Fruit fly (Drosophila melanogaster): ENCODE results near the gene Cpr64Ad.
A peak's percentile ranks its signal among the peaks of the same experiment; 100 is the strongest.

Gene Cpr64Ad

DNA sequence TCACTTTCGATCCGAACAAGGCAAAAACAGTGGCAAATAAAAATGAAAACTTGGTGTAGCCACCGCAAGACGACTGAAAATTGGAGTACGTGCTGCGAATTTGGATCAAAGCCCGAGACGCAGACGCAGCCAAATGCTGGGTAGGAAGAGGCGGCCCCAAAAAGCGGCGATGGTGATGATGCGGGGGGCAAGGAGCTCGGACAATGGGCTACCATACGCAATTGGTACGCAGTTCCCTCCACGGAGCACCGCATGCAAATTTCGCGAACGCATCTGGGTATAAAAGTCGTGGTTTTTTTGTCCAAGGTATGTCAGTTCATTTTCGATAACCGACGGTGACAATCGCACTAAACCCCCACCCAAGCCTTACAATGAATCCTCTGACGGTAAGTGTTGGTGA lies at the start of gene Cpr64Ad:
TSS of gene Cpr64Ad (plus strand) at position 301 of the 400 bp plus-strand sequence.
- no peak for TF ChIP-seq kay (GFP tag; ENCODE audit: borderline replicate concordance)
- TF ChIP-seq Mnt (GFP tag; optimal IDR thresholded peaks at IDR 0.05) = no peak
- TF ChIP-seq Crg-1 (GFP tag; optimal IDR thresholded peaks at IDR 0.05) = no peak
- TF ChIP-seq pad (GFP tag; optimal IDR thresholded peaks at IDR 0.05) = no peak
- TF ChIP-seq ovo (GFP tag; optimal IDR thresholded peaks at IDR 0.05) = no peak
- no peak for TF ChIP-seq Hr96 (GFP tag; optimal IDR thresholded peaks at IDR 0.05)
- no peak for TF ChIP-seq tj (GFP tag; optimal IDR thresholded peaks at IDR 0.05)
- TF ChIP-seq CG14711 (tag; optimal IDR thresholded peaks at IDR 0.05) = no peak
- TF ChIP-seq CG7045 (GFP tag; optimal IDR thresholded peaks at IDR 0.05) = no peak
- no peak for TF ChIP-seq CG12768 (GFP tag; optimal IDR thresholded peaks at IDR 0.05)
- TF ChIP-seq bab1 (GFP tag; optimal IDR thresholded peaks at IDR 0.05) = no peak
- TF ChIP-seq CG7101 (tag; optimal IDR thresholded peaks at IDR 0.05) = no peak

- TF ChIP-seq CG12768 (GFP tag; optimal IDR thresholded peaks at IDR 0.05) (no peak), Crg-1 (GFP tag; optimal IDR thresholded peaks at IDR 0.05) (no peak), cnc (optimal IDR thresholded peaks at IDR 0.05) (no peak), tj (GFP tag; optimal IDR thresholded peaks at IDR 0.05) (no peak), cic (GFP tag; optimal IDR thresholded peaks at IDR 0.05) (no peak), Mnt (GFP tag; optimal IDR thresholded peaks at IDR 0.05) (no peak), Clk (GFP tag; optimal IDR thresholded peaks at IDR 0.05) (no peak), CG33017 (tag; optimal IDR thresholded peaks at IDR 0.05) (no peak), toe (GFP tag; optimal IDR thresholded peaks at IDR 0.05) (no peak), CG1620 (GFP tag; optimal IDR thresholded peaks at IDR 0.05) (no peak), bab1 (GFP tag; optimal IDR thresholded peaks at IDR 0.05) (no peak), CG14711 (tag; optimal IDR thresholded peaks at IDR 0.05) (no peak), CG11617 (GFP tag; optimal IDR thresholded peaks at IDR 0.05) (no peak), Hr96 (GFP tag; optimal IDR thresholded peaks at IDR 0.05) (no peak), ovo (GFP tag; optimal IDR thresholded peaks at IDR 0.05) (no peak), pad (GFP tag; optimal IDR thresholded peaks at IDR 0.05) (no peak), CG7101 (tag; optimal IDR thresholded peaks at IDR 0.05) (no peak), CG7045 (GFP tag; optimal IDR thresholded peaks at IDR 0.05) (no peak), kay (GFP tag; ENCODE audit: borderline replicate concordance) (no peak)
Observed at dm6 chr3L:4167353-4167842, 47.8 kb upstream of the Cpr64Ad start, which contains the start of gene mas. TSS of gene mas (minus strand) at chr3L:4167464.

DNA sequence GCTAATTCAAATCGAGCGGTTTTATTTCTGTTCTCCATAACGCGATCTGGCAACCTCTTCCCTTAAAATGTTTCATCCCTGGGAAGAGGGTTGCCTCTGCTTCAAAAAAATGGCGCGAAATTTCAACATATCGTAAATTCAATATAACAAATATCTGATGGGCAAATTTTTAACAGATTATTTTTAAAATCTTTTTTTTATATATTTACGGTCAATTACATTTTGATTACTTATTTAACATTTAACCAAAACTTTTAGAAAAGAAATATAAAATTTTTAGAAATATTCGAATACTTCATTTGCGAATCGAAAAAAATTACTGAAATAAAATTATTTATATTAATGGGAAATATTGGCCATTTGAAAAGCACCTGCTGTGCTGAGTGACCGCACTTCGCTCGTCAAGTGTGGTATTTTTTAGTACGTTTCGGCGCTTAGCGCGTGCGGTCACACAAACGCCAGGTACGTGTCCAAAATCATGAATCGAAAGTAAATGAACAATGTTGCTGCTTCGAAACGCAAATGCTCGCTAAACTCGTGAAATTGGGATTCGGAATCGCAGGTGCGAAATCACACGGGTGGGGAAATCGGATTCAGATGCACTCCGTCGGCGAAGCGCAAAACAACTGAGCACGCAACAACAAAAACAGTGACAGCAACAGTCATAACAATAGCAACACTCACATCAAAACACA lies 45.1 kb upstream of the Cpr64Ad start, which contains the start of gene Ero1L:
TSS of gene Ero1L (plus strand) at position 448 of the 695 bp plus-strand sequence.
- no peak for TF ChIP-seq cnc (optimal IDR thresholded peaks at IDR 0.05)
- peak; percentile 8 for TF ChIP-seq pad (GFP tag; optimal IDR thresholded peaks at IDR 0.05)
- TF ChIP-seq ovo (GFP tag; optimal IDR thresholded peaks at IDR 0.05) = no peak
- peak; percentile 52 for TF ChIP-seq bab1 (GFP tag; optimal IDR thresholded peaks at IDR 0.05)
- TF ChIP-seq Clk (GFP tag; optimal IDR thresholded peaks at IDR 0.05) = no peak
- TF ChIP-seq kay (GFP tag; ENCODE audit: borderline replicate concordance) = peak; percentile 93
- TF ChIP-seq CG1620 (GFP tag; optimal IDR thresholded peaks at IDR 0.05) = no peak
- TF ChIP-seq cic (GFP tag; optimal IDR thresholded peaks at IDR 0.05) = peak; percentile 38
- peak; percentile 11 for TF ChIP-seq CG7101 (tag; optimal IDR thresholded peaks at IDR 0.05)
- peak; percentile 16 for TF ChIP-seq Hr96 (GFP tag; optimal IDR thresholded peaks at IDR 0.05)
- TF ChIP-seq CG33017 (tag; optimal IDR thresholded peaks at IDR 0.05) = peak; percentile 19
- no peak for TF ChIP-seq tj (GFP tag; optimal IDR thresholded peaks at IDR 0.05)
- peak; percentile 60 for TF ChIP-seq Mnt (GFP tag; optimal IDR thresholded peaks at IDR 0.05)
- TF ChIP-seq Crg-1 (GFP tag; optimal IDR thresholded peaks at IDR 0.05) = no peak
- no peak for TF ChIP-seq CG11617 (GFP tag; optimal IDR thresholded peaks at IDR 0.05)
- TF ChIP-seq CG5204 (GFP tag; optimal IDR thresholded peaks at IDR 0.05) = peak; percentile 17
- TF ChIP-seq CG12768 (GFP tag; optimal IDR thresholded peaks at IDR 0.05) = no peak
- TF ChIP-seq toe (GFP tag; optimal IDR thresholded peaks at IDR 0.05) = peak; percentile 48
- peak; percentile 99 for TF ChIP-seq CG14711 (tag; optimal IDR thresholded peaks at IDR 0.05)
- peak; percentile 41 for TF ChIP-seq CG7045 (GFP tag; optimal IDR thresholded peaks at IDR 0.05)

DNA sequence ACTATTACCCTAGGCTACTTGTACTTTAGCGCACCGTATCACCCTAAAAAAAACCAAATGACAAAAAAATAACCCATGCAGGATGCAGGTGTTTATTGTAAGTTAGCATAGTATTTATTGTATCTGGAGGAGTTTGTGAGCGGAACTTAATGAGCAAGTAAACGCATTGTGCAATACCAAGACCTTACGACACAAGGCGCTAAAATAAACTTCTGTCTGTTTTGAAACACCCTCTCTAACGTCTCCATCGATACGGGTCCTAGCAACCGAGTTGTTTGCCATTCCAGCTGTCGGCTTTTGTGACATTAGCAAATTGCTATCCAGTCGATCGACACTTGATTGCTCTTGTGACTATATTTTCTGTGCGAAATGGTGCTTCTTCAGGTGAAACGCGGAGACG lies 41.6 kb upstream of the Cpr64Ad start, which contains the start of gene CG18675:
TSS of gene CG18675 (plus strand) at position 301 of the 400 bp plus-strand sequence.
- no peak for TF ChIP-seq CG12768 (GFP tag; optimal IDR thresholded peaks at IDR 0.05)
- TF ChIP-seq CG7045 (GFP tag; optimal IDR thresholded peaks at IDR 0.05) = no peak
- no peak for TF ChIP-seq ovo (GFP tag; optimal IDR thresholded peaks at IDR 0.05)
- no peak for TF ChIP-seq cnc (optimal IDR thresholded peaks at IDR 0.05)
- no peak for TF ChIP-seq pad (GFP tag; optimal IDR thresholded peaks at IDR 0.05)
- no peak for TF ChIP-seq CG33017 (tag; optimal IDR thresholded peaks at IDR 0.05)
- no peak for TF ChIP-seq Hr96 (GFP tag; optimal IDR thresholded peaks at IDR 0.05)
- no peak for TF ChIP-seq CG7101 (tag; optimal IDR thresholded peaks at IDR 0.05)
- TF ChIP-seq Crg-1 (GFP tag; optimal IDR thresholded peaks at IDR 0.05) = no peak
- no peak for TF ChIP-seq CG14711 (tag; optimal IDR thresholded peaks at IDR 0.05)
- no peak for TF ChIP-seq CG5204 (GFP tag; optimal IDR thresholded peaks at IDR 0.05)
- TF ChIP-seq Mnt (GFP tag; optimal IDR thresholded peaks at IDR 0.05) = no peak
- no peak for TF ChIP-seq cic (GFP tag; optimal IDR thresholded peaks at IDR 0.05)
- no peak for TF ChIP-seq tj (GFP tag; optimal IDR thresholded peaks at IDR 0.05)
- no peak for TF ChIP-seq CG1620 (GFP tag; optimal IDR thresholded peaks at IDR 0.05)
- TF ChIP-seq Clk (GFP tag; optimal IDR thresholded peaks at IDR 0.05) = no peak
- TF ChIP-seq toe (GFP tag; optimal IDR thresholded peaks at IDR 0.05) = no peak

DNA sequence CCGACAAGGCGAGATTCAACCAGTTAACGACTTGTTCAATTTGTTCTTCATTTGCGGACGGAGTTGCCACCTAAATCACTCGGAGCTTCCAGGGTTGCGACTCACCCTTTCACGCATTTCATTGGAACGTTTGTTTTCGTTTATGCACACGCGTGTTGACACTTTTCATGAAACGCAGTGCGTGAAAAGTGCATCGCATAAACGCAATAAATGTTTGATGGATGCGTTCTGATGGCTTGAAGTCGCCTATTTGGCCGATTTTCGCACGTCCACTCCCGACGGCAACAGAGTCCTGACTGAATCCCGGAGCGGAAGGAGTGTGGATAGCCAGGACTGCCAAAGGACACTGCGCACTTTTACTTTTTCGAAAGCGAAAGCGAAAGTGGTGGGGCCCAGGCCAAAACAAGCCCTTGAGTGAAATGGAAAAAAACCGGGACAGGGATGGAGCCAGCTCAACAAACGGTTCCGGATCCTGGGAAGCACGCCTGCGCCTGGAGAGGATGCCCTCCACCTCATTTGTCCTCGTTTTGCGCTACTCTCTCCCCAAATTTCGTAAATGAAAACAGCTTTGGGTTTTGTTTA lies 37.1 kb upstream of the Cpr64Ad start, which contains the start of gene Teh4:
TSS of gene Teh4 (minus strand) at position 290 of the 582 bp plus-strand sequence.
- no peak for TF ChIP-seq cic (GFP tag; optimal IDR thresholded peaks at IDR 0.05)
- no peak for TF ChIP-seq tj (GFP tag; optimal IDR thresholded peaks at IDR 0.05)
- no peak for TF ChIP-seq cnc (optimal IDR thresholded peaks at IDR 0.05)
- TF ChIP-seq CG14711 (tag; optimal IDR thresholded peaks at IDR 0.05) = no peak
- peak; percentile 8 for TF ChIP-seq toe (GFP tag; optimal IDR thresholded peaks at IDR 0.05)
- TF ChIP-seq CG7045 (GFP tag; optimal IDR thresholded peaks at IDR 0.05) = peak; percentile 0
- no peak for TF ChIP-seq Clk (GFP tag; optimal IDR thresholded peaks at IDR 0.05)
- TF ChIP-seq CG12768 (GFP tag; optimal IDR thresholded peaks at IDR 0.05) = no peak
- TF ChIP-seq CG7101 (tag; optimal IDR thresholded peaks at IDR 0.05) = no peak
- TF ChIP-seq CG11617 (GFP tag; optimal IDR thresholded peaks at IDR 0.05) = no peak
- TF ChIP-seq pad (GFP tag; optimal IDR thresholded peaks at IDR 0.05) = no peak
- no peak for TF ChIP-seq CG1620 (GFP tag; optimal IDR thresholded peaks at IDR 0.05)
- no peak for TF ChIP-seq Crg-1 (GFP tag; optimal IDR thresholded peaks at IDR 0.05)
- TF ChIP-seq Mnt (GFP tag; optimal IDR thresholded peaks at IDR 0.05) = no peak
- TF ChIP-seq Hr96 (GFP tag; optimal IDR thresholded peaks at IDR 0.05) = no peak
- TF ChIP-seq bab1 (GFP tag; optimal IDR thresholded peaks at IDR 0.05) = no peak
- peak; percentile 27 for TF ChIP-seq CG5204 (GFP tag; optimal IDR thresholded peaks at IDR 0.05)
- no peak for TF ChIP-seq CG33017 (tag; optimal IDR thresholded peaks at IDR 0.05)
- TF ChIP-seq kay (GFP tag; ENCODE audit: borderline replicate concordance) = no peak
- TF ChIP-seq ovo (GFP tag; optimal IDR thresholded peaks at IDR 0.05) = no peak
